Worm (Caenorhabditis elegans): Measurements from ENCODE around the gene srbc-66.

DNA sequence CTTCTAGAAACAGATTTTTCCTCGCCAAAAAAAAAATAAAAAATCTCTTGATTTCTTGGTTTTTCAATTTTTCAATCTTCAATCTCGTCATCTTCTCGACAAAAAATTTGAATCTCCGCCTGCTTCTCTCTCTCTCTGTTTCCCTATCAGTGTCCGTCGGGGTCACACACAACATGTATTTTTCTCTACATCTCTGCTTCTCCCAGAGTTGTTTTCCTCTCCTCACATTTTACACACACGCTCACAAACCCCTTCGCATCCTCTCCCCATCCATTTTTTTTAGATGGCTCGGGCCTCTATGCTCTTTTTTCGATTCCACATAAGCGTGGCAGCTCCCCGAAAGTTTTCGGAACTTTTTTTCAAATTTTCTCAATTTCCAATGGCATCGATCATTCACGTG, 49.3 kb downstream of the srbc-66 start:
- peak; percentile 45 for TF ChIP-seq C34F6.9 (tag; optimal IDR thresholded peaks at IDR 0.05)
- TF ChIP-seq zag-1 (tag; optimal IDR thresholded peaks at IDR 0.05) = no peak
- TF ChIP-seq unc-62 (GFP tag; optimal IDR thresholded peaks at IDR 0.05) = no peak
- TF ChIP-seq ceh-82 (tag; optimal IDR thresholded peaks at IDR 0.05) = no peak
- TF ChIP-seq nhr-12 (tag; optimal IDR thresholded peaks at IDR 0.05) = no peak
- no peak for TF ChIP-seq nhr-25 (tag; optimal IDR thresholded peaks at IDR 0.05)
